Fruit fly (Drosophila melanogaster) whole organism, embryonic: ENCODE measurements around the gene CG5107.

Experiments
- Asciz ChIP-seq: fragments of 200-800 bp; sonication (Bioruptor generic); optimal IDR thresholded peaks from 2 replicates; lab custom pipeline; 2017; ENCODE audit warnings: missing biosample characterization, mild to moderate bottlenecking, missing genetic modification characterization, missing genetic modification reagents
- Blimp-1 ChIP-seq: fragments of 200-800 bp; sonication (Bioruptor generic); optimal IDR thresholded peaks from 3 replicates; lab custom pipeline; 2018; ENCODE audit warnings: missing biosample characterization, missing genetic modification characterization, mild to moderate bottlenecking, moderate library complexity, missing genetic modification reagents
- CG10267 ChIP-seq: fragments of 200-800 bp; sonication (Bioruptor generic); optimal IDR thresholded peaks from 2 replicates; lab custom pipeline; 2018; ENCODE audit warnings: missing biosample characterization, mild to moderate bottlenecking, missing genetic modification characterization, moderate library complexity
- CG11247 ChIP-seq: fragments of 200-800 bp; sonication (Bioruptor generic); IDR thresholded peaks from 2 replicates; pipeline ENCODE4 v1.3.6; 2022; ENCODE audit warnings: missing biosample characterization, missing genetic modification characterization
- CG11504 ChIP-seq: fragments of 200-800 bp; sonication (Bioruptor generic); optimal IDR thresholded peaks from 3 replicates; lab custom pipeline; 2019; ENCODE audit warnings: missing biosample characterization, mild to moderate bottlenecking, missing genetic modification characterization, moderate library complexity
- CG11723 ChIP-seq: fragments of 200-800 bp; sonication (Bioruptor generic); optimal IDR thresholded peaks from 2 replicates; lab custom pipeline; 2017; ENCODE audit warnings: missing biosample characterization, mild to moderate bottlenecking, missing genetic modification characterization
- CG17359 ChIP-seq: fragments of 200-800 bp; sonication (Bioruptor generic); optimal IDR thresholded peaks from 3 replicates; lab custom pipeline; 2018; ENCODE audit warnings: missing biosample characterization, mild to moderate bottlenecking, missing genetic modification characterization, moderate library complexity
- CG17361 ChIP-seq: fragments of 200-800 bp; sonication (Bioruptor generic); IDR thresholded peaks from 3 replicates; pipeline ENCODE4 v1.3.6; 2022; ENCODE audit warnings: missing biosample characterization, missing genetic modification characterization
- CG17612 ChIP-seq: fragments of 200-800 bp; sonication (Bioruptor generic); IDR thresholded peaks from 2 replicates; pipeline ENCODE4 v1.3.6; 2022; ENCODE audit warnings: missing biosample characterization, missing genetic modification characterization
- CG2120 ChIP-seq: fragments of 200-800 bp; sonication (Bioruptor generic); optimal IDR thresholded peaks from 3 replicates; lab custom pipeline; 2016; ENCODE audit warnings: missing biosample characterization, missing genetic modification characterization
- CG2875 ChIP-seq: fragments of 200-800 bp; sonication (Bioruptor generic); optimal IDR thresholded peaks from 2 replicates; lab custom pipeline; 2017; ENCODE audit warnings: missing biosample characterization, mild to moderate bottlenecking, missing genetic modification characterization, missing genetic modification reagents
- CG3281 ChIP-seq: fragments of 200-800 bp; sonication (Bioruptor generic); optimal IDR thresholded peaks from 3 replicates; lab custom pipeline; 2017; ENCODE audit warnings: missing biosample characterization, mild to moderate bottlenecking, missing genetic modification characterization
- CG43689 ChIP-seq: fragments of 200-800 bp; sonication (Bioruptor generic); IDR thresholded peaks from 2 replicates; pipeline ENCODE4 v1.3.6; 2022; ENCODE audit warnings: missing biosample characterization, missing genetic modification characterization
- CG4424 ChIP-seq: fragments of 200-800 bp; sonication (Bioruptor generic); optimal IDR thresholded peaks from 3 replicates; lab custom pipeline; 2016; ENCODE audit warnings: missing biosample characterization, missing genetic modification characterization
- CG6272 ChIP-seq: fragments of 200-800 bp; sonication (Bioruptor generic); IDR thresholded peaks from 2 replicates; pipeline ENCODE4 v1.3.6; 2022; ENCODE audit warnings: missing biosample characterization, missing genetic modification characterization
- CG6813 ChIP-seq: fragments of 200-800 bp; sonication (Bioruptor generic); optimal IDR thresholded peaks from 2 replicates; lab custom pipeline; 2017; ENCODE audit warnings: missing biosample characterization, missing genetic modification characterization, mild to moderate bottlenecking, moderate library complexity, missing genetic modification reagents
- CG7786 ChIP-seq: fragments of 200-800 bp; sonication (Bioruptor generic); optimal IDR thresholded peaks from 2 replicates; lab custom pipeline; 2016; ENCODE audit warnings: missing biosample characterization, missing genetic modification characterization
- CG8089 ChIP-seq: fragments of 200-800 bp; sonication (Bioruptor generic); optimal IDR thresholded peaks from 3 replicates; lab custom pipeline; 2016; ENCODE audit warnings: missing biosample characterization, missing genetic modification characterization
- CG8290 ChIP-seq, 3 experiments: fragments of 200-800 bp; sonication (Bioruptor generic); optimal IDR thresholded peaks; 2 replicates each; lab custom pipeline; 2016 to 2019; ENCODE audit warnings: missing biosample characterization in 3 of 3, missing genetic modification characterization in 3 of 3, mild to moderate bottlenecking in 2 of 3, moderate library complexity in 1 of 3
- CTCF ChIP-seq: fragments of 200-800 bp; sonication (Bioruptor generic); optimal IDR thresholded peaks from 2 replicates; lab custom pipeline; 2017; ENCODE audit warnings: missing biosample characterization, mild to moderate bottlenecking, missing genetic modification characterization, moderate library complexity
- Dip2 ChIP-seq: fragments of 200-800 bp; sonication (Bioruptor generic); IDR thresholded peaks from 2 replicates; pipeline ENCODE4 v1.3.6; 2022; ENCODE audit warnings: missing biosample characterization, missing genetic modification characterization
- Doc3 ChIP-seq: fragments of 200-800 bp; sonication (Bioruptor generic); IDR thresholded peaks from 3 replicates; pipeline ENCODE4 v1.3.6; 2022; ENCODE audit warnings: missing biosample characterization, missing genetic modification characterization; ENCODE audit not compliant: partially characterized antibody
- ERR ChIP-seq: fragments of 200-800 bp; sonication (Bioruptor generic); optimal IDR thresholded peaks from 2 replicates; lab custom pipeline; 2016; ENCODE audit warnings: missing biosample characterization, missing genetic modification characterization
- HLH3B ChIP-seq: fragments of 200-800 bp; sonication (Bioruptor generic); IDR thresholded peaks from 2 replicates; pipeline ENCODE4 v1.3.6; 2022; ENCODE audit warnings: missing biosample characterization, missing genetic modification characterization
- HmgZ ChIP-seq: fragments of 200-800 bp; sonication (Bioruptor generic); optimal IDR thresholded peaks from 2 replicates; lab custom pipeline; 2018; ENCODE audit warnings: missing biosample characterization, mild to moderate bottlenecking, missing genetic modification characterization
- Hsf ChIP-seq: fragments of 200-800 bp; sonication (Bioruptor generic); optimal IDR thresholded peaks from 3 replicates; lab custom pipeline; 2016; ENCODE audit warnings: missing biosample characterization, missing genetic modification characterization
- MESR4 ChIP-seq: fragments of 200-800 bp; sonication (Bioruptor generic); optimal IDR thresholded peaks from 2 replicates; lab custom pipeline; 2018; ENCODE audit warnings: missing biosample characterization, mild to moderate bottlenecking, missing genetic modification characterization, moderate library complexity
- MTF-1 ChIP-seq: fragments of 200-800 bp; sonication (Bioruptor generic); optimal IDR thresholded peaks from 2 replicates; lab custom pipeline; 2018; ENCODE audit warnings: missing biosample characterization, mild to moderate bottlenecking, missing genetic modification characterization, borderline replicate concordance
- Side ChIP-seq: fragments of 200-800 bp; sonication (Bioruptor generic); optimal IDR thresholded peaks from 2 replicates; lab custom pipeline; 2016; ENCODE audit warnings: missing biosample characterization, missing genetic modification characterization
- Six4 ChIP-seq: fragments of 200-800 bp; sonication (Bioruptor generic); optimal IDR thresholded peaks from 2 replicates; lab custom pipeline; 2016; ENCODE audit warnings: missing biosample characterization, missing genetic modification characterization
- Sry-δ ChIP-seq: fragments of 200-800 bp; sonication (Bioruptor generic); optimal IDR thresholded peaks from 2 replicates; lab custom pipeline; 2016; ENCODE audit warnings: missing biosample characterization, missing genetic modification characterization
- amos ChIP-seq: fragments of 200-800 bp; sonication (Bioruptor generic); IDR thresholded peaks from 2 replicates; pipeline ENCODE4 v1.3.6; 2022; ENCODE audit warnings: missing biosample characterization, missing genetic modification characterization; ENCODE audit not compliant: partially characterized antibody
- aop ChIP-seq: fragments of 200-800 bp; sonication (Bioruptor generic); IDR thresholded peaks from 2 replicates; pipeline ENCODE4 v1.3.6; 2022; ENCODE audit warnings: missing biosample characterization, missing genetic modification characterization
- bab2 ChIP-seq: fragments of 200-800 bp; sonication (Bioruptor generic); optimal IDR thresholded peaks from 2 replicates; lab custom pipeline; 2016; ENCODE audit warnings: missing biosample characterization, missing genetic modification characterization
- chn ChIP-seq: fragments of 200-800 bp; sonication (Bioruptor generic); optimal IDR thresholded peaks from 2 replicates; lab custom pipeline; 2016; ENCODE audit warnings: missing biosample characterization, missing genetic modification characterization
- corto ChIP-seq: fragments of 200-800 bp; sonication (Bioruptor generic); optimal IDR thresholded peaks from 2 replicates; lab custom pipeline; 2016; ENCODE audit warnings: missing biosample characterization, mild to moderate bottlenecking, missing genetic modification characterization, moderate library complexity
- croc ChIP-seq: fragments of 200-800 bp; sonication (Bioruptor generic); conservative IDR thresholded peaks from 3 replicates; pipeline ENCODE4 v1.3.6; 2022; ENCODE audit warnings: missing biosample characterization, missing genetic modification characterization
- dm ChIP-seq: fragments of 200-800 bp; sonication (Bioruptor generic); optimal IDR thresholded peaks from 3 replicates; lab custom pipeline; 2016; ENCODE audit warnings: missing biosample characterization, missing genetic modification characterization
- emc ChIP-seq: fragments of 200-800 bp; sonication (Bioruptor generic); optimal IDR thresholded peaks from 2 replicates; lab custom pipeline; 2016; ENCODE audit warnings: missing biosample characterization, missing genetic modification characterization
- eyg ChIP-seq: fragments of 200-800 bp; sonication (Bioruptor generic); optimal IDR thresholded peaks from 3 replicates; lab custom pipeline; 2016; ENCODE audit warnings: missing biosample characterization, missing genetic modification characterization
- fru ChIP-seq: fragments of >200 bp; optimal IDR thresholded peaks from 2 replicates; lab custom pipeline; 2017
- gem ChIP-seq: fragments of 200-800 bp; sonication (Bioruptor generic); optimal IDR thresholded peaks from 2 replicates; lab custom pipeline; 2019; ENCODE audit warnings: missing biosample characterization, mild to moderate bottlenecking, missing genetic modification characterization, moderate library complexity
- jigr1 ChIP-seq: fragments of 200-800 bp; sonication (Bioruptor generic); IDR thresholded peaks from 3 replicates; pipeline ENCODE4 v1.3.6; 2022; ENCODE audit warnings: missing biosample characterization, missing genetic modification characterization
- ken ChIP-seq: fragments of 200-800 bp; sonication (Bioruptor generic); IDR thresholded peaks from 3 replicates; pipeline ENCODE4 v1.3.6; 2022; ENCODE audit warnings: missing biosample characterization, missing genetic modification characterization
- odd ChIP-seq: fragments of 200-800 bp; sonication (Bioruptor generic); optimal IDR thresholded peaks from 2 replicates; lab custom pipeline; 2017; ENCODE audit warnings: missing biosample characterization, mild to moderate bottlenecking, missing genetic modification characterization
- ranshi ChIP-seq: fragments of 200-800 bp; sonication (Bioruptor generic); IDR thresholded peaks from 2 replicates; pipeline ENCODE4 v1.3.6; 2022; ENCODE audit warnings: missing biosample characterization, missing genetic modification characterization
- tin ChIP-seq: fragments of 200-800 bp; sonication (Bioruptor generic); optimal IDR thresholded peaks from 3 replicates; lab custom pipeline; 2016; ENCODE audit warnings: missing biosample characterization, missing genetic modification characterization
- tio ChIP-seq: fragments of 200-800 bp; sonication (Bioruptor generic); optimal IDR thresholded peaks from 2 replicates; lab custom pipeline; 2017; ENCODE audit warnings: missing biosample characterization, missing genetic modification characterization, inconsistent platforms
- unc-4 ChIP-seq: fragments of 200-800 bp; sonication (Bioruptor generic); IDR thresholded peaks from 2 replicates; pipeline ENCODE4 v1.3.6; 2022; ENCODE audit warnings: missing biosample characterization, missing genetic modification characterization; ENCODE audit not compliant: partially characterized antibody
- usp ChIP-seq: fragments of >200 bp; optimal IDR thresholded peaks from 2 replicates; lab custom pipeline; 2017; ENCODE audit warnings: missing biosample characterization, missing genetic modification characterization
- zen2 ChIP-seq: fragments of 200-800 bp; sonication (Bioruptor generic); IDR thresholded peaks from 3 replicates; pipeline ENCODE4 v1.3.6; 2022; ENCODE audit warnings: missing biosample characterization, missing genetic modification characterization; ENCODE audit not compliant: partially characterized antibody

Gene CG5107

dm6 chr3R:25519465-25520071 lies 14.6 kb downstream of the CG5107 start (continued):
- TF ChIP-seq MTF-1 (GFP tag; lab: Kevin White, UChicago): no peak
- peak; percentile 11 for TF ChIP-seq CG8290 (GFP tag; optimal IDR thresholded peaks at IDR 0.05; lab: Kevin White, UChicago)
- TF ChIP-seq CG8290 (tag; optimal IDR thresholded peaks at IDR 0.05; lab: Kevin White, UChicago): peak; percentile 22 to 65
- peak; percentile 15 for TF ChIP-seq Hsf (GFP tag; lab: Kevin White, UChicago)
- TF ChIP-seq CG11247: no peak; the same call in 1 of the 2 replicates
- TF ChIP-seq dm: no peak
- peak; percentile 1 for TF ChIP-seq CG10267 (tag; lab: Kevin White, UChicago)
- TF ChIP-seq ranshi (GFP tag; lab: Robert Waterston, UW): no peak
- no peak for TF ChIP-seq unc-4 (GFP tag; lab: Robert Waterston, UW)
- TF ChIP-seq CG8089 (GFP tag; lab: Kevin White, UChicago): no peak
- no peak for TF ChIP-seq bab2
- TF ChIP-seq fru (lab: Kevin White, UChicago): no peak
- no peak for TF ChIP-seq aop (GFP tag; lab: Robert Waterston, UW)
- peak; percentile 17 for TF ChIP-seq Asciz (GFP tag; lab: Kevin White, UChicago)
- TF ChIP-seq chn (GFP tag; lab: Kevin White, UChicago): peak; percentile 21
- no peak for TF ChIP-seq HLH3B (GFP tag; lab: Robert Waterston, UW)
- peak; percentile 55 for TF ChIP-seq Blimp-1 (GFP tag; lab: Kevin White, UChicago)
- no peak for TF ChIP-seq croc (GFP tag; lab: Robert Waterston, UW)
- no peak for TF ChIP-seq emc (GFP tag; lab: Kevin White, UChicago)
- TF ChIP-seq eyg (GFP tag; lab: Kevin White, UChicago): no peak
- TF ChIP-seq Sry-δ (GFP tag; lab: Kevin White, UChicago): no peak
- peak; percentile 4 for TF ChIP-seq CG6813 (GFP tag; lab: Kevin White, UChicago)
- TF ChIP-seq amos (GFP tag; lab: Robert Waterston, UW): no peak
- TF ChIP-seq Side: no peak
- TF ChIP-seq CG4424: peak; percentile 23
- peak; percentile 23 for TF ChIP-seq CG17359 (tag; lab: Kevin White, UChicago)
- no peak for TF ChIP-seq tin (GFP tag; lab: Kevin White, UChicago)
- no peak for TF ChIP-seq CTCF (GFP tag; lab: Kevin White, UChicago)
- no peak for TF ChIP-seq CG6272 (GFP tag; lab: Robert Waterston, UW)
- no peak for TF ChIP-seq CG7786 (GFP tag; lab: Kevin White, UChicago)
- TF ChIP-seq odd (GFP tag; lab: Kevin White, UChicago): no peak
- TF ChIP-seq CG11723 (GFP tag; lab: Kevin White, UChicago): peak; percentile 24
- TF ChIP-seq HmgZ: no peak
- no peak for TF ChIP-seq usp (GFP tag; lab: Kevin White, UChicago)
- no peak for TF ChIP-seq CG2875 (GFP tag; lab: Kevin White, UChicago)
- TF ChIP-seq Six4 (GFP tag; lab: Kevin White, UChicago): peak; percentile 11
- TF ChIP-seq Doc3 (GFP tag; lab: Robert Waterston, UW): no peak
- TF ChIP-seq MESR4 (GFP tag; lab: Kevin White, UChicago): no peak
- no peak for TF ChIP-seq zen2 (GFP tag; lab: Robert Waterston, UW)
- TF ChIP-seq CG17361 (GFP tag; lab: Robert Waterston, UW): peak; percentile 53; the same call in 2 of the 3 replicates
- TF ChIP-seq CG17612 (GFP tag; lab: Robert Waterston, UW): no peak
- TF ChIP-seq gem (tag; lab: Kevin White, UChicago): peak; percentile 60
- no peak for TF ChIP-seq CG43689 (GFP tag; lab: Robert Waterston, UW)
- TF ChIP-seq CG2120 (GFP tag; lab: Kevin White, UChicago): peak; percentile 14
- no peak for TF ChIP-seq jigr1 (GFP tag; lab: Robert Waterston, UW)
- TF ChIP-seq ken: no peak
- TF ChIP-seq tio: peak; percentile 45
- no peak for TF ChIP-seq corto (GFP tag; lab: Kevin White, UChicago)
- peak; percentile 63 for TF ChIP-seq CG11504
- no peak for TF ChIP-seq ERR (GFP tag; lab: Kevin White, UChicago)
- TF ChIP-seq CG3281 (GFP tag; lab: Kevin White, UChicago): no peak
- TF ChIP-seq Dip2 (GFP tag; lab: Robert Waterston, UW): 0 out of 2 replicates have a peak, but pooled peaks have one; percentile 11
